Fruit fly (Drosophila melanogaster) whole organism, adult: Measurements from ENCODE around the gene CG31267.

Experiments
- bab1 ChIP-seq: fragments of 200-800 bp; sonication (Bioruptor generic); optimal IDR thresholded peaks from 3 replicates; lab custom pipeline; 2019; ENCODE audit warnings: missing biosample characterization, mild to moderate bottlenecking, missing genetic modification characterization, moderate library complexity
- cnc ChIP-seq, 2 experiments: fragments of >200 bp; optimal IDR thresholded peaks; 2 replicates each; lab custom pipeline; 2017
- toe ChIP-seq: fragments of 200-800 bp; sonication (Bioruptor generic); optimal IDR thresholded peaks from 2 replicates; lab custom pipeline; 2016; ENCODE audit warnings: missing biosample characterization, missing genetic modification characterization

dm6 chr3R:17126838-17127237 is 7.2 kb upstream of the CG31267 start, which contains the start of the genes CG17477 and CG31269:
- no peak for TF ChIP-seq cnc (optimal IDR thresholded peaks at IDR 0.05; lab: Kevin White, UChicago)
- no peak for TF ChIP-seq toe (GFP tag; lab: Kevin White, UChicago)
- TF ChIP-seq bab1 (GFP tag; lab: Kevin White, UChicago), result no peak
